Fruit fly (Drosophila melanogaster) whole organism, prepupa: ENCODE data around the gene Ptpa.

ENCODE experiments used
- Blimp-1 ChIP-seq: fragments of 200-800 bp; sonication (Bioruptor generic); optimal IDR thresholded peaks from 3 replicates; lab custom pipeline; 2017; ENCODE audit warnings: missing biosample characterization, missing genetic modification characterization, mild to moderate bottlenecking, moderate library complexity, missing genetic modification reagents
- CG11294 ChIP-seq: fragments of 200-800 bp; sonication (Bioruptor generic); IDR thresholded peaks from 2 replicates; pipeline ENCODE4 v1.3.6; 2022; ENCODE audit warnings: missing biosample characterization, missing genetic modification characterization
- CG15336 ChIP-seq: fragments of 200-800 bp; sonication (Bioruptor generic); IDR thresholded peaks from 2 replicates; pipeline ENCODE4 v1.3.6; 2022; ENCODE audit warnings: missing biosample characterization, missing genetic modification characterization
- CG1621 ChIP-seq: fragments of 200-800 bp; sonication (Bioruptor generic); optimal IDR thresholded peaks from 3 replicates; lab custom pipeline; 2018; ENCODE audit warnings: missing biosample characterization, mild to moderate bottlenecking, missing genetic modification characterization
- CG3032 ChIP-seq: fragments of 200-800 bp; optimal IDR thresholded peaks from 2 replicates; lab custom pipeline; 2019; ENCODE audit warnings: missing biosample characterization, mild to moderate bottlenecking, missing genetic modification characterization, moderate library complexity
- CG31627 ChIP-seq: fragments of 200-800 bp; sonication (Bioruptor generic); optimal IDR thresholded peaks from 3 replicates; lab custom pipeline; 2016; ENCODE audit warnings: missing biosample characterization, missing genetic modification characterization
- CG32006 ChIP-seq: fragments of 200-800 bp; sonication (Bioruptor generic); optimal IDR thresholded peaks from 3 replicates; lab custom pipeline; 2017; ENCODE audit warnings: missing biosample characterization, mild to moderate bottlenecking, missing genetic modification characterization
- CG3919 ChIP-seq: fragments of 200-800 bp; sonication (Bioruptor generic); optimal IDR thresholded peaks from 3 replicates; lab custom pipeline; 2016; ENCODE audit warnings: missing biosample characterization, missing genetic modification characterization
- CG4318 ChIP-seq: fragments of 200-800 bp; sonication (Bioruptor generic); optimal IDR thresholded peaks from 3 replicates; lab custom pipeline; 2017; ENCODE audit warnings: missing biosample characterization, mild to moderate bottlenecking, missing genetic modification characterization
- CG6163 ChIP-seq: fragments of 200-800 bp; sonication (Bioruptor generic); IDR thresholded peaks from 3 replicates; pipeline ENCODE4 v1.3.6; 2022; ENCODE audit warnings: missing biosample characterization, missing genetic modification characterization
- CG6276 ChIP-seq: fragments of 200-800 bp; sonication (Bioruptor generic); optimal IDR thresholded peaks from 2 replicates; lab custom pipeline; 2017; ENCODE audit warnings: missing biosample characterization, mild to moderate bottlenecking, missing genetic modification characterization
- CG6792 ChIP-seq: fragments of 200-800 bp; sonication (Bioruptor generic); optimal IDR thresholded peaks from 3 replicates; lab custom pipeline; 2016; ENCODE audit warnings: missing biosample characterization, missing genetic modification characterization
- CG6808 ChIP-seq: fragments of 200-800 bp; sonication (Bioruptor generic); optimal IDR thresholded peaks from 3 replicates; lab custom pipeline; 2017; ENCODE audit warnings: missing biosample characterization, missing genetic modification characterization, mild to moderate bottlenecking, moderate library complexity, missing genetic modification reagents
- CG7368 ChIP-seq: fragments of 200-800 bp; sonication (Bioruptor generic); optimal IDR thresholded peaks from 3 replicates; lab custom pipeline; 2016; ENCODE audit warnings: missing biosample characterization, missing genetic modification characterization
- CG8632 ChIP-seq: fragments of 200-800 bp; sonication (Bioruptor generic); optimal IDR thresholded peaks from 3 replicates; lab custom pipeline; 2016; ENCODE audit warnings: missing biosample characterization, missing genetic modification characterization
- CG9139 ChIP-seq: fragments of 200-800 bp; sonication (Bioruptor generic); optimal IDR thresholded peaks from 3 replicates; lab custom pipeline; 2017; ENCODE audit warnings: missing biosample characterization, mild to moderate bottlenecking, missing genetic modification characterization
- Eip75B ChIP-seq: fragments of 200-800 bp; sonication (Bioruptor generic); optimal IDR thresholded peaks from 3 replicates; lab custom pipeline; 2016; ENCODE audit warnings: missing biosample characterization, missing genetic modification characterization
- Eip78C ChIP-seq: fragments of 200-800 bp; sonication (Bioruptor generic); peaks from one replicate; lab custom pipeline; 2016; ENCODE audit warnings: missing biosample characterization, missing genetic modification characterization
- Eip93F ChIP-seq: fragments of 200-800 bp; sonication (Bioruptor generic); optimal IDR thresholded peaks from 2 replicates; lab custom pipeline; 2016; ENCODE audit warnings: missing biosample characterization, mild to moderate bottlenecking, missing genetic modification characterization
- Ets21C ChIP-seq: fragments of 200-800 bp; sonication (Bioruptor generic); optimal IDR thresholded peaks from 3 replicates; lab custom pipeline; 2016; ENCODE audit warnings: missing biosample characterization, missing genetic modification characterization
- Ets96B ChIP-seq: fragments of 200-800 bp; optimal IDR thresholded peaks from 2 replicates; lab custom pipeline; 2019; ENCODE audit warnings: missing biosample characterization, mild to moderate bottlenecking, missing genetic modification characterization, moderate library complexity
- Gug ChIP-seq: fragments of 200-800 bp; sonication (Bioruptor generic); IDR thresholded peaks from 2 replicates; pipeline ENCODE4 v1.3.6; 2022; ENCODE audit warnings: missing biosample characterization, missing genetic modification characterization
- Hr38 ChIP-seq: sonication (Bioruptor generic); optimal IDR thresholded peaks from 2 replicates; lab custom pipeline; 2016; ENCODE audit warnings: missing biosample characterization, missing genetic modification characterization
- Hr4 ChIP-seq: fragments of 200-800 bp; sonication (Bioruptor generic); optimal IDR thresholded peaks from 3 replicates; lab custom pipeline; 2016; ENCODE audit warnings: missing biosample characterization, missing genetic modification characterization
- Lpt ChIP-seq: fragments of 200-800 bp; sonication (Bioruptor generic); optimal IDR thresholded peaks from 3 replicates; lab custom pipeline; 2016; ENCODE audit warnings: missing biosample characterization, missing genetic modification characterization
- Met ChIP-seq: fragments of 200-800 bp; sonication (Bioruptor generic); optimal IDR thresholded peaks from 3 replicates; lab custom pipeline; 2016; ENCODE audit warnings: missing biosample characterization, missing genetic modification characterization
- OdsH ChIP-seq: fragments of 200-800 bp; sonication (Bioruptor generic); optimal IDR thresholded peaks from 3 replicates; lab custom pipeline; 2016; ENCODE audit warnings: missing biosample characterization, missing genetic modification characterization
- Smox ChIP-seq: fragments of 200-800 bp; sonication (Bioruptor generic); optimal IDR thresholded peaks from 3 replicates; lab custom pipeline; 2016; ENCODE audit warnings: missing biosample characterization, missing genetic modification characterization
- Sox102F ChIP-seq: fragments of 200-800 bp; sonication (Bioruptor generic); optimal IDR thresholded peaks from 2 replicates; lab custom pipeline; 2016; ENCODE audit warnings: missing biosample characterization, mild to moderate bottlenecking, missing genetic modification characterization
- Sox14 ChIP-seq: fragments of 200-800 bp; sonication (Bioruptor generic); optimal IDR thresholded peaks from 3 replicates; lab custom pipeline; 2016; ENCODE audit warnings: missing biosample characterization, missing genetic modification characterization
- Sox15 ChIP-seq: fragments of 200-800 bp; sonication (Bioruptor generic); optimal IDR thresholded peaks from 3 replicates; lab custom pipeline; 2016; ENCODE audit warnings: missing biosample characterization, missing genetic modification characterization
- achi ChIP-seq: fragments of 200-800 bp; sonication (Bioruptor generic); optimal IDR thresholded peaks from 3 replicates; lab custom pipeline; 2016; ENCODE audit warnings: missing biosample characterization, missing genetic modification characterization
- acj6 ChIP-seq: fragments of 200-800 bp; sonication (Bioruptor generic); optimal IDR thresholded peaks from 3 replicates; lab custom pipeline; 2016; ENCODE audit warnings: missing biosample characterization, missing genetic modification characterization
- dsx ChIP-seq: fragments of 200-800 bp; optimal IDR thresholded peaks from 3 replicates; lab custom pipeline; 2019; ENCODE audit warnings: missing biosample characterization, mild to moderate bottlenecking, missing genetic modification characterization, moderate library complexity; ENCODE audit not compliant: poor library complexity, severe bottlenecking
- eg ChIP-seq: fragments of 200-800 bp; sonication (Bioruptor generic); IDR thresholded peaks from 3 replicates; pipeline ENCODE4 v1.3.6; 2022; ENCODE audit warnings: missing biosample characterization, missing genetic modification characterization
- fd59A ChIP-seq: fragments of 200-800 bp; sonication (Bioruptor generic); optimal IDR thresholded peaks from 2 replicates; lab custom pipeline; 2017; ENCODE audit warnings: missing biosample characterization, mild to moderate bottlenecking, missing genetic modification characterization, missing genetic modification reagents
- fd85E ChIP-seq: fragments of 200-800 bp; sonication (Bioruptor generic); optimal IDR thresholded peaks from 3 replicates; lab custom pipeline; 2016; ENCODE audit warnings: missing biosample characterization, missing genetic modification characterization
- fkh ChIP-seq: fragments of 200-800 bp; sonication (Bioruptor generic); optimal IDR thresholded peaks from 3 replicates; lab custom pipeline; 2017; ENCODE audit warnings: missing biosample characterization, mild to moderate bottlenecking, missing genetic modification characterization, moderate library complexity
- net ChIP-seq: fragments of 200-800 bp; sonication (Bioruptor generic); optimal IDR thresholded peaks from 3 replicates; lab custom pipeline; 2016; ENCODE audit warnings: missing biosample characterization, missing genetic modification characterization
- salr ChIP-seq, 2 experiments: fragments of 200-800 bp; sonication (Bioruptor generic); optimal IDR thresholded peaks; 3 replicates each; lab custom pipeline; 2016 to 2018; ENCODE audit warnings: missing biosample characterization in 2 of 2, missing genetic modification characterization in 2 of 2, mild to moderate bottlenecking in 1 of 2
- svp ChIP-seq: fragments of 200-800 bp; sonication (Bioruptor generic); peaks from one replicate; lab custom pipeline; 2016; ENCODE audit warnings: missing biosample characterization, missing genetic modification characterization
- topi ChIP-seq: fragments of 200-800 bp; sonication (Bioruptor generic); optimal IDR thresholded peaks from 3 replicates; lab custom pipeline; 2016; ENCODE audit warnings: missing biosample characterization, missing genetic modification characterization

Gene Ptpa

dm6 chr2L:3351575-3352219 lies 25.1 kb upstream of the Ptpa start (continued):
- peak; percentile 66 for TF ChIP-seq svp (GFP tag; lab: Kevin White, UChicago)
- TF ChIP-seq eg (GFP tag; lab: Robert Waterston, UW): no peak
- peak; percentile 36 for TF ChIP-seq CG6792
- TF ChIP-seq Gug (GFP tag; lab: Robert Waterston, UW): no peak
- TF ChIP-seq CG6808: peak; percentile 66
- peak; percentile 30 for TF ChIP-seq achi
- TF ChIP-seq Ets96B (tag; lab: Kevin White, UChicago): peak; percentile 58
- peak; percentile 63 for TF ChIP-seq fd59A (GFP tag; lab: Kevin White, UChicago)
- TF ChIP-seq net (GFP tag; lab: Kevin White, UChicago): peak; percentile 26
- peak; percentile 12 for TF ChIP-seq CG31627 (GFP tag; lab: Kevin White, UChicago)
- peak; percentile 80 for TF ChIP-seq dsx (GFP tag; lab: Kevin White, UChicago)

dm6 chr2L:3352927-3353326 lies 23.9 kb upstream of the Ptpa start:
- TF ChIP-seq CG6276 (GFP tag; lab: Kevin White, UChicago): no peak
- TF ChIP-seq dsx (GFP tag; lab: Kevin White, UChicago): peak; percentile 80
- TF ChIP-seq Eip78C (GFP tag; lab: Kevin White, UChicago): peak; percentile 61

dm6 chr2L:3353791-3354190 lies 23.0 kb upstream of the Ptpa start:
- no peak for TF ChIP-seq CG1621 (tag; lab: Kevin White, UChicago)
- TF ChIP-seq CG9139 (GFP tag; lab: Kevin White, UChicago): no peak
- peak; percentile 54 for TF ChIP-seq svp (GFP tag; lab: Kevin White, UChicago)
- no peak for TF ChIP-seq Gug (GFP tag; lab: Robert Waterston, UW)

- TF ChIP-seq Eip93F (GFP tag; lab: Kevin White, UChicago): peak; percentile 97
- TF ChIP-seq CG3919 (GFP tag; lab: Kevin White, UChicago): peak; percentile 98
- peak; percentile 96 for TF ChIP-seq Sox15 (GFP tag; lab: Kevin White, UChicago)
- TF ChIP-seq Eip75B (GFP tag; lab: Kevin White, UChicago): peak; percentile 98
- peak; percentile 95 for TF ChIP-seq CG11294 (GFP tag; lab: Robert Waterston, UW)
- peak; percentile 97 for TF ChIP-seq dsx (GFP tag; lab: Kevin White, UChicago)
- TF ChIP-seq OdsH: peak; percentile 99
- TF ChIP-seq net (GFP tag; lab: Kevin White, UChicago): peak; percentile 99
- peak; percentile 100 for TF ChIP-seq CG32006 (GFP tag; lab: Kevin White, UChicago)
- peak; percentile 99 for TF ChIP-seq CG4318
- TF ChIP-seq CG31627 (GFP tag; lab: Kevin White, UChicago): peak; percentile 97
- peak; percentile 98 for TF ChIP-seq Lpt
- peak; percentile 98 for TF ChIP-seq Sox102F
- TF ChIP-seq acj6 (GFP tag; lab: Kevin White, UChicago): peak; percentile 99
- TF ChIP-seq CG6163 (GFP tag; lab: Robert Waterston, UW): peak; percentile 98
- peak; percentile 98 for TF ChIP-seq fkh
- no peak for TF ChIP-seq Hr38 (GFP tag; lab: Kevin White, UChicago)
- peak; percentile 98 for TF ChIP-seq Sox14 (GFP tag; lab: Kevin White, UChicago)
- TF ChIP-seq CG6808: peak; percentile 95
- peak; percentile 97 for TF ChIP-seq CG7368 (GFP tag; lab: Kevin White, UChicago)
- peak; percentile 99 for TF ChIP-seq CG6276 (GFP tag; lab: Kevin White, UChicago)
- TF ChIP-seq fd85E: peak; percentile 92
- TF ChIP-seq Smox (GFP tag; lab: Kevin White, UChicago): peak; percentile 98
- TF ChIP-seq Gug (GFP tag; lab: Robert Waterston, UW): peak; percentile 98
- peak; percentile 99 for TF ChIP-seq CG8632 (GFP tag; lab: Kevin White, UChicago)
- peak; percentile 98 for TF ChIP-seq eg (GFP tag; lab: Robert Waterston, UW)
- peak; percentile 98 for TF ChIP-seq CG3032
- peak; percentile 99 for TF ChIP-seq CG15336
- TF ChIP-seq Met (GFP tag; lab: Kevin White, UChicago): peak; percentile 98
- peak; percentile 90 for TF ChIP-seq Blimp-1 (GFP tag; lab: Kevin White, UChicago)
- peak; percentile 98 for TF ChIP-seq topi (GFP tag; lab: Kevin White, UChicago)
- TF ChIP-seq Hr4: peak; percentile 98
- TF ChIP-seq salr (GFP tag; optimal IDR thresholded peaks at IDR 0.05; lab: Kevin White, UChicago): peak; percentile 93 to 99
- TF ChIP-seq fd59A (GFP tag; lab: Kevin White, UChicago): peak; percentile 98
- peak; percentile 92 for TF ChIP-seq Ets21C (GFP tag; lab: Kevin White, UChicago)
Observed at dm6 chr2L:3354642-3355380, 22.0 kb upstream of the Ptpa start, which contains the start of gene E23. Gene E23 (minus strand): TSS chr2L:3354829.
